Fruit fly (Drosophila melanogaster) whole organism, embryonic: ENCODE data around the gene nesd.
A peak's percentile ranks its signal among the peaks of the same experiment; 100 is the strongest.

Experiments
- Bdp1 ChIP-seq: fragments of 200-800 bp; sonication (Bioruptor generic); optimal IDR thresholded peaks from 3 replicates; lab custom pipeline; 2016; ENCODE audit warnings: missing biosample characterization, missing genetic modification characterization
- Bteb2 ChIP-seq: fragments of 200-800 bp; sonication (Bioruptor generic); optimal IDR thresholded peaks from 2 replicates; lab custom pipeline; 2016; ENCODE audit warnings: missing biosample characterization, missing genetic modification characterization
- C15 ChIP-seq: fragments of 200-800 bp; sonication (Bioruptor generic); IDR thresholded peaks from 3 replicates; pipeline ENCODE4 v1.3.6; 2022; ENCODE audit warnings: missing biosample characterization, missing genetic modification characterization
- CG10147 ChIP-seq: fragments of 200-800 bp; sonication (Bioruptor generic); optimal IDR thresholded peaks from 2 replicates; lab custom pipeline; 2019; ENCODE audit warnings: missing biosample characterization, mild to moderate bottlenecking, missing genetic modification characterization, moderate library complexity
- CG10321 ChIP-seq: fragments of 200-800 bp; sonication (Bioruptor generic); IDR thresholded peaks from 2 replicates; pipeline ENCODE4 v1.3.6; 2022; ENCODE audit warnings: missing biosample characterization, missing genetic modification characterization
- CG12391 ChIP-seq: fragments of 200-800 bp; sonication (Bioruptor generic); optimal IDR thresholded peaks from 3 replicates; lab custom pipeline; 2018; ENCODE audit warnings: missing biosample characterization, mild to moderate bottlenecking, missing genetic modification characterization, moderate library complexity
- CG13123 ChIP-seq: fragments of 200-800 bp; sonication (Bioruptor generic); optimal IDR thresholded peaks from 2 replicates; lab custom pipeline; 2016; ENCODE audit warnings: missing biosample characterization, missing genetic modification characterization
- CG15696 ChIP-seq: fragments of 200-800 bp; sonication (Bioruptor generic); optimal IDR thresholded peaks from 2 replicates; lab custom pipeline; 2019; ENCODE audit warnings: missing biosample characterization, mild to moderate bottlenecking, missing genetic modification characterization, moderate library complexity
- CG2120 ChIP-seq: fragments of 200-800 bp; sonication (Bioruptor generic); optimal IDR thresholded peaks from 3 replicates; lab custom pipeline; 2016; ENCODE audit warnings: missing biosample characterization, missing genetic modification characterization
- CG31388 ChIP-seq: fragments of 200-800 bp; sonication (Bioruptor generic); optimal IDR thresholded peaks from 2 replicates; lab custom pipeline; 2016; ENCODE audit warnings: missing biosample characterization, missing genetic modification characterization
- CG32772 ChIP-seq: fragments of 200-800 bp; sonication (Bioruptor generic); IDR thresholded peaks from 2 replicates; pipeline ENCODE4 v1.3.6; 2022; ENCODE audit warnings: missing biosample characterization, missing genetic modification characterization
- CG33557 ChIP-seq: fragments of 200-800 bp; sonication (Bioruptor generic); optimal IDR thresholded peaks from 2 replicates; lab custom pipeline; 2019; ENCODE audit warnings: missing biosample characterization, mild to moderate bottlenecking, missing genetic modification characterization, moderate library complexity
- CG34376 ChIP-seq: fragments of 200-800 bp; sonication (Bioruptor generic); optimal IDR thresholded peaks from 2 replicates; lab custom pipeline; 2018; ENCODE audit warnings: missing biosample characterization, mild to moderate bottlenecking, missing genetic modification characterization
- CG4617 ChIP-seq: fragments of 200-800 bp; sonication (Bioruptor generic); optimal IDR thresholded peaks from 3 replicates; lab custom pipeline; 2016; ENCODE audit warnings: missing biosample characterization, missing genetic modification characterization, borderline replicate concordance
- CG5953 ChIP-seq: fragments of 200-800 bp; sonication (Bioruptor generic); IDR thresholded peaks from 2 replicates; pipeline ENCODE4 v1.3.6; 2022; ENCODE audit warnings: missing biosample characterization, missing genetic modification characterization
- CG7556 ChIP-seq: fragments of 200-800 bp; sonication (Bioruptor generic); optimal IDR thresholded peaks from 2 replicates; lab custom pipeline; 2017; ENCODE audit warnings: missing biosample characterization, mild to moderate bottlenecking, missing genetic modification characterization
- CG7786 ChIP-seq: fragments of 200-800 bp; sonication (Bioruptor generic); optimal IDR thresholded peaks from 2 replicates; lab custom pipeline; 2016; ENCODE audit warnings: missing biosample characterization, missing genetic modification characterization
- CG7928 ChIP-seq: fragments of 200-800 bp; sonication (Bioruptor generic); optimal IDR thresholded peaks from 2 replicates; lab custom pipeline; 2017; ENCODE audit warnings: missing biosample characterization, mild to moderate bottlenecking, missing genetic modification characterization
- CG9727 ChIP-seq: fragments of 200-800 bp; sonication (Bioruptor generic); optimal IDR thresholded peaks from 3 replicates; lab custom pipeline; 2017; ENCODE audit warnings: missing biosample characterization, mild to moderate bottlenecking, missing genetic modification characterization
- Chrac-16 ChIP-seq: fragments of 200-800 bp; sonication (Bioruptor generic); optimal IDR thresholded peaks from 3 replicates; lab custom pipeline; 2016; ENCODE audit warnings: missing biosample characterization, missing genetic modification characterization
- CoRest ChIP-seq: fragments of 200-800 bp; sonication (Bioruptor generic); optimal IDR thresholded peaks from 3 replicates; lab custom pipeline; 2018; ENCODE audit warnings: missing biosample characterization, mild to moderate bottlenecking, missing genetic modification characterization, moderate library complexity
- Dfd ChIP-seq, 2 experiments: fragments of >200 bp; optimal IDR thresholded peaks; 2 replicates each; lab custom pipeline; 2017; ENCODE audit warnings: missing biosample characterization in 2 of 2, missing genetic modification characterization in 2 of 2
- Ets97D ChIP-seq: fragments of 200-800 bp; sonication (Bioruptor generic); optimal IDR thresholded peaks from 3 replicates; lab custom pipeline; 2016; ENCODE audit warnings: missing biosample characterization, missing genetic modification characterization
- HHEX ChIP-seq: fragments of 200-800 bp; sonication (Bioruptor generic); optimal IDR thresholded peaks from 3 replicates; lab custom pipeline; 2017; ENCODE audit warnings: missing biosample characterization, mild to moderate bottlenecking, missing genetic modification characterization, missing genetic modification reagents
- Lim3 ChIP-seq: fragments of 200-800 bp; sonication (Bioruptor generic); IDR thresholded peaks from 2 replicates; pipeline ENCODE4 v1.3.6; 2022; ENCODE audit warnings: missing biosample characterization, missing genetic modification characterization
- NC2α ChIP-seq: fragments of 200-800 bp; sonication (Bioruptor generic); optimal IDR thresholded peaks from 2 replicates; lab custom pipeline; 2016; ENCODE audit warnings: missing biosample characterization, missing genetic modification characterization
- NC2β ChIP-seq: fragments of 200-800 bp; sonication (Bioruptor generic); optimal IDR thresholded peaks from 2 replicates; lab custom pipeline; 2016; ENCODE audit warnings: missing biosample characterization, missing genetic modification characterization
- NK7.1 ChIP-seq: fragments of 200-800 bp; sonication (Bioruptor generic); optimal IDR thresholded peaks from 3 replicates; lab custom pipeline; 2016; ENCODE audit warnings: missing biosample characterization, missing genetic modification characterization
- Nf-YC ChIP-seq: fragments of 200-800 bp; optimal IDR thresholded peaks from 3 replicates; lab custom pipeline; 2019; ENCODE audit warnings: missing biosample characterization, mild to moderate bottlenecking, missing genetic modification characterization, moderate library complexity
- Oli ChIP-seq: fragments of 200-800 bp; sonication (Bioruptor generic); optimal IDR thresholded peaks from 2 replicates; lab custom pipeline; 2018; ENCODE audit warnings: missing biosample characterization, mild to moderate bottlenecking, missing genetic modification characterization, moderate library complexity
- Pdp1 ChIP-seq, 2 experiments: fragments of 200-800 bp; sonication (Bioruptor generic); optimal IDR thresholded peaks; 3 replicates each; lab custom pipeline; 2016; ENCODE audit warnings: missing biosample characterization in 2 of 2, missing genetic modification characterization in 2 of 2, mild to moderate bottlenecking in 1 of 2, moderate library complexity in 1 of 2
- Ptx1 ChIP-seq: fragments of 200-800 bp; sonication (Bioruptor generic); IDR thresholded peaks from 2 replicates; pipeline ENCODE4 v1.3.6; 2022; ENCODE audit warnings: missing biosample characterization, missing genetic modification characterization
- Sox102F ChIP-seq: fragments of 200-800 bp; sonication (Bioruptor generic); optimal IDR thresholded peaks from 2 replicates; lab custom pipeline; 2018; ENCODE audit warnings: missing biosample characterization, mild to moderate bottlenecking, missing genetic modification characterization, moderate library complexity
- Tbp ChIP-seq: fragments of >200 bp; optimal IDR thresholded peaks from 2 replicates; lab custom pipeline; 2018; ENCODE audit warnings: missing biosample characterization, missing genetic modification characterization
- YL-1 ChIP-seq: fragments of 200-800 bp; sonication (Bioruptor generic); optimal IDR thresholded peaks from 3 replicates; lab custom pipeline; 2017; ENCODE audit warnings: missing biosample characterization, mild to moderate bottlenecking, missing genetic modification characterization
- dati ChIP-seq: fragments of 200-800 bp; sonication (Bioruptor generic); IDR thresholded peaks from 2 replicates; pipeline ENCODE4 v1.3.6; 2022; ENCODE audit warnings: missing biosample characterization, missing genetic modification characterization
- ems ChIP-seq: fragments of 200-800 bp; sonication (Bioruptor generic); optimal IDR thresholded peaks from 3 replicates; lab custom pipeline; 2016; ENCODE audit warnings: missing biosample characterization, missing genetic modification characterization
- eve ChIP-seq, 2 experiments: fragments of >200 bp; optimal IDR thresholded peaks; 2 replicates each; lab custom pipeline; 2017; ENCODE audit warnings: missing biosample characterization in 2 of 2, missing genetic modification characterization in 2 of 2
- gsb ChIP-seq: fragments of 200-800 bp; sonication (Bioruptor generic); IDR thresholded peaks from 2 replicates; pipeline ENCODE4 v1.3.6; 2022; ENCODE audit warnings: missing biosample characterization, missing genetic modification characterization
- lola ChIP-seq, 3 experiments: fragments of >200 bp in 2 of 3; fragments of 200-800 bp in 1 of 3; sonication (Bioruptor generic) in 1 of 3; optimal IDR thresholded peaks; 2 replicates each; lab custom pipeline; 2017 to 2019; ENCODE audit warnings: missing biosample characterization in 3 of 3, missing genetic modification characterization in 3 of 3, mild to moderate bottlenecking in 1 of 3, moderate library complexity in 1 of 3
- nmo ChIP-seq: fragments of 200-800 bp; sonication (Bioruptor generic); optimal IDR thresholded peaks from 2 replicates; lab custom pipeline; 2018; ENCODE audit warnings: missing biosample characterization, mild to moderate bottlenecking, missing genetic modification characterization, moderate library complexity
- nom ChIP-seq: fragments of 200-800 bp; sonication (Bioruptor generic); optimal IDR thresholded peaks from 2 replicates; lab custom pipeline; 2017; ENCODE audit warnings: missing biosample characterization, missing genetic modification characterization, mild to moderate bottlenecking, moderate library complexity, missing genetic modification reagents
- org-1 ChIP-seq: fragments of 200-800 bp; sonication (Bioruptor generic); optimal IDR thresholded peaks from 2 replicates; lab custom pipeline; 2017; ENCODE audit warnings: missing biosample characterization, missing genetic modification characterization
- pfk ChIP-seq: fragments of 200-800 bp; sonication (Bioruptor generic); optimal IDR thresholded peaks from 2 replicates; lab custom pipeline; 2018; ENCODE audit warnings: missing biosample characterization, mild to moderate bottlenecking, missing genetic modification characterization, moderate library complexity
- run ChIP-seq: fragments of 200-800 bp; sonication (Bioruptor generic); optimal IDR thresholded peaks from 3 replicates; lab custom pipeline; 2018; ENCODE audit warnings: missing biosample characterization, mild to moderate bottlenecking, missing genetic modification characterization
- yki ChIP-seq: fragments of >200 bp; optimal IDR thresholded peaks from 3 replicates; lab custom pipeline; 2018
- zf30C ChIP-seq: fragments of 200-800 bp; sonication (Bioruptor generic); optimal IDR thresholded peaks from 3 replicates; lab custom pipeline; 2018; ENCODE audit warnings: missing biosample characterization, mild to moderate bottlenecking, missing genetic modification characterization

Gene nesd

DNA sequence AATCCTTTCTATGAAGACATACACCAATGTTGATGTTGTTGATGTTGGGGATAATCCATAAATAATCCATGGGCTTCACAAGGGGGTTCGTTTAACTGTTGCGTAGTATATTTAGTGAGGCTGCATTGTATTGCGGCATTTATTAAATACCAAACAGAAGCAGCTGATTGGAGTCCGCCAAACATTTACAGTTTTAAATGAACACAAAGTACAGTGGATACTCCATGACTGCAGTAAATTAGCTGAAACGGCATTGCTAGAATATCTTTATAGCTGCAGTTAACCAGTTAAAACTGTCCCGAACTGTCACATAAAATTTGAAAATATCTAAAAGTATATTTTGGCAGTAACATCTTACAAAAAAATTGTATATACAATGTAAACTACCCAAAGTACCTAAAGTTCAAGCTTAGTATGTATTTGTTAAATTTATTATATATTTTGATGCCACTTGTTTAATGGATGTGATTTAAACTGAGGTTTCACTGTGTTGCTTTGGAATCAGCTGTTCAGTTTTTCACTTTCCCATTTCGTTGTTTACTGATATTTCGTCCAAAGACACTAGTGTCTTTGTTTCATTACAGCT, 2.6 kb upstream of the nesd start, which contains the start of the genes CG10747 and Pyroxd1 (continued):
- peak; percentile 97 for TF ChIP-seq Oli (tag; lab: Kevin White, UChicago)
- TF ChIP-seq nmo, result peak; percentile 98
- peak; percentile 93 for TF ChIP-seq CG31388
- TF ChIP-seq CG2120 (GFP tag; lab: Kevin White, UChicago), result peak; percentile 99
- TF ChIP-seq Dfd (GFP tag; optimal IDR thresholded peaks at IDR 0.05; lab: Kevin White, UChicago), result peak in 1 of 2 experiments; percentile 85
- peak; percentile 93 to 96 for TF ChIP-seq Pdp1 (GFP tag; optimal IDR thresholded peaks at IDR 0.05; lab: Kevin White, UChicago)
- TF ChIP-seq Sox102F (GFP tag; lab: Kevin White, UChicago), result peak; percentile 97
- peak; percentile 97 for TF ChIP-seq CG34376 (GFP tag; lab: Kevin White, UChicago)
- peak; percentile 94 for TF ChIP-seq CG15696 (tag; lab: Kevin White, UChicago)
- peak; percentile 92 for TF ChIP-seq C15 (GFP tag; lab: Robert Waterston, UW)
- TF ChIP-seq Chrac-16 (GFP tag; lab: Kevin White, UChicago), result peak; percentile 98
- TF ChIP-seq Nf-YC (tag; lab: Kevin White, UChicago), result peak; percentile 90
- peak; percentile 92 for TF ChIP-seq gsb (GFP tag; lab: Robert Waterston, UW)
- TF ChIP-seq dati (GFP tag; lab: Robert Waterston, UW), result peak; percentile 49; the same call in 1 of the 2 replicates
- peak; percentile 76 for TF ChIP-seq CG7928
- TF ChIP-seq CG9727, result peak; percentile 97
- TF ChIP-seq Lim3 (GFP tag; lab: Robert Waterston, UW), result peak; percentile 85
- TF ChIP-seq Ptx1 (GFP tag; lab: Robert Waterston, UW), result peak; percentile 98
- peak; percentile 49 for TF ChIP-seq pfk (GFP tag; lab: Kevin White, UChicago)
- TF ChIP-seq CG5953 (GFP tag; lab: Robert Waterston, UW), result peak; percentile 78; the same call in 1 of the 2 replicates
- TF ChIP-seq yki (lab: Kevin White, UChicago), result no peak
- no peak for TF ChIP-seq eve (GFP tag; optimal IDR thresholded peaks at IDR 0.05; lab: Kevin White, UChicago)
- peak; percentile 97 for TF ChIP-seq CG10147 (GFP tag; lab: Kevin White, UChicago)
- TF ChIP-seq zf30C, result peak; percentile 24
- peak; percentile 94 for TF ChIP-seq HHEX (GFP tag; lab: Kevin White, UChicago)
- TF ChIP-seq ems (GFP tag; lab: Kevin White, UChicago), result peak; percentile 97
- peak; percentile 94 for TF ChIP-seq run (tag; lab: Kevin White, UChicago)
- peak; percentile 88 for TF ChIP-seq Bdp1
- peak; percentile 92 for TF ChIP-seq org-1 (GFP tag; lab: Kevin White, UChicago)
- peak; percentile 92 for TF ChIP-seq Bteb2 (GFP tag; lab: Kevin White, UChicago)
- peak; percentile 78 for TF ChIP-seq CG10321 (GFP tag; lab: Robert Waterston, UW)
- TF ChIP-seq CG13123, result peak; percentile 94
- no peak for TF ChIP-seq Tbp (GFP tag; lab: Kevin White, UChicago)
- peak; percentile 95 for TF ChIP-seq nom
- peak; percentile 97 for TF ChIP-seq CG7556
- TF ChIP-seq CG33557 (GFP tag; lab: Kevin White, UChicago), result peak; percentile 94
- peak in 1 of 3 experiments; percentile 95 for TF ChIP-seq lola (GFP tag; optimal IDR thresholded peaks at IDR 0.05; lab: Kevin White, UChicago)
- peak; percentile 94 for TF ChIP-seq CG4617 (GFP tag; lab: Kevin White, UChicago)
- peak; percentile 98 for TF ChIP-seq CG12391 (tag; lab: Kevin White, UChicago)
- peak; percentile 93 for TF ChIP-seq CG32772 (GFP tag; lab: Robert Waterston, UW)
- TF ChIP-seq YL-1 (GFP tag; lab: Kevin White, UChicago), result peak; percentile 96
- peak; percentile 85 for TF ChIP-seq NC2β (GFP tag; lab: Kevin White, UChicago)
- peak; percentile 82 for TF ChIP-seq NC2α (GFP tag; lab: Kevin White, UChicago)
- TF ChIP-seq CoRest (tag; lab: Kevin White, UChicago), result peak; percentile 99
- peak; percentile 95 for TF ChIP-seq CG7786 (GFP tag; lab: Kevin White, UChicago)
- TF ChIP-seq Ets97D (GFP tag; lab: Kevin White, UChicago), result peak; percentile 87
- peak; percentile 90 for TF ChIP-seq NK7.1
